Worm (Caenorhabditis elegans): Measurements from ENCODE around the gene pmp-1.

- TF ChIP-seq R02D3.7 (tag; optimal IDR thresholded peaks at IDR 0.05) (no peak), mdl-1 (tag; optimal IDR thresholded peaks at IDR 0.05) (peak; percentile 64 to 93), nhr-11 (tag; optimal IDR thresholded peaks at IDR 0.05) (peak; percentile 84), pqm-1 (tag; optimal IDR thresholded peaks at IDR 0.05) (no peak)
Observed at ce11 chrII:6891176-6891575, 7.6 kb upstream of the pmp-1 start.

All from whole organism, L4 larva.